Worm (Caenorhabditis elegans) whole organism, young adult: Measurements from ENCODE around the gene clec-214.

Experiments used
- C06A6.2 ChIP-seq: fragments of 200-800 bp; sonication (Bioruptor generic); conservative IDR thresholded peaks from 2 replicates; pipeline ENCODE4 v1.3.6; 2022; ENCODE audit warnings: missing genetic modification characterization, missing compliant biosample characterization
- hrde-1 ChIP-seq: sonication (generic microtip); optimal IDR thresholded peaks from 2 replicates; lab custom pipeline; 2016; ENCODE audit warnings: missing genetic modification characterization, mild to moderate bottlenecking, missing compliant biosample characterization, moderate library complexity, missing genotype, missing genetic modification reagents, borderline replicate concordance
- lin-40 ChIP-seq: sonication (generic microtip); optimal IDR thresholded peaks from 2 replicates; lab custom pipeline; 2016; ENCODE audit warnings: missing genetic modification characterization, mild to moderate bottlenecking, missing compliant biosample characterization, missing genotype, missing genetic modification reagents
- madf-10 ChIP-seq: sonication (generic microtip); optimal IDR thresholded peaks from 2 replicates; lab custom pipeline; 2016; ENCODE audit warnings: mild to moderate bottlenecking, missing genetic modification characterization, missing compliant biosample characterization
- madf-3 ChIP-seq: fragments of 200-800 bp; sonication (Bioruptor generic); IDR thresholded peaks from 2 replicates; pipeline ENCODE4 v1.3.6; 2022; ENCODE audit warnings: missing genetic modification reagents, missing genetic modification characterization, missing compliant biosample characterization
- mcd-1 ChIP-seq: fragments of 200-800 bp; sonication (Bioruptor generic); IDR thresholded peaks from 2 replicates; pipeline ENCODE4 v1.3.6; 2022; ENCODE audit warnings: missing genetic modification reagents, missing genetic modification characterization, missing compliant biosample characterization
- mes-4 ChIP-seq: sonication (generic microtip); optimal IDR thresholded peaks from 2 replicates; lab custom pipeline; 2016; ENCODE audit warnings: missing genotype, missing genetic modification characterization, missing compliant biosample characterization
- sdz-38 ChIP-seq: sonication (generic microtip); optimal IDR thresholded peaks from 2 replicates; lab custom pipeline; 2016; ENCODE audit warnings: missing genotype, missing genetic modification characterization, missing compliant biosample characterization
- sea-2 ChIP-seq: fragments of 200-800 bp; sonication (Bioruptor generic); IDR thresholded peaks from 2 replicates; pipeline ENCODE4 v1.3.6; 2022; ENCODE audit warnings: missing genetic modification characterization, missing compliant biosample characterization
- snpc-1.1 ChIP-seq: sonication (generic microtip); optimal IDR thresholded peaks from 2 replicates; lab custom pipeline; 2017; ENCODE audit warnings: missing genetic modification characterization, mild to moderate bottlenecking, missing compliant biosample characterization, antibody characterized with exemption, moderate library complexity, missing genotype, missing genetic modification reagents; ENCODE audit not compliant: insufficient read depth
- unc-62 ChIP-seq: fragments of 150-350 bp; optimal IDR thresholded peaks from 2 replicates; lab custom pipeline; 2014; ENCODE audit warnings: missing biosample characterization, missing genetic modification reagents, missing genetic modification characterization
- ztf-18 ChIP-seq: sonication (generic microtip); optimal IDR thresholded peaks from 2 replicates; lab custom pipeline; 2016; ENCODE audit warnings: missing genotype, mild to moderate bottlenecking, missing genetic modification characterization, missing compliant biosample characterization

ce11 chrV:7575563-7575962, 34.6 kb upstream of the clec-214 start, which contains the start of the genes snu-66 and ints-9:
- TF ChIP-seq lin-40 (tag; lab: Kevin White, UChicago) (peak; percentile 43), sdz-38 (tag; lab: Kevin White, UChicago) (no peak), mes-4 (tag; lab: Kevin White, UChicago) (no peak), ztf-18 (tag; lab: Kevin White, UChicago) (peak; percentile 93), unc-62 (GFP tag; lab: Kevin White, UChicago) (no peak), C06A6.2 (GFP tag; lab: Robert Waterston, UW) (no peak), snpc-1.1 (tag; lab: Kevin White, UChicago) (peak; percentile 24), madf-10 (tag; lab: Kevin White, UChicago) (no peak), hrde-1 (tag; lab: Kevin White, UChicago) (no peak), madf-3 (GFP tag; lab: Robert Waterston, UW) (no peak), mcd-1 (GFP tag; lab: Robert Waterston, UW) (peak; percentile 80), sea-2 (no peak)
